Worm (Caenorhabditis elegans) whole organism, L4/young adult: ENCODE measurements around the gene pqn-54.

Source experiments
- dao-5 ChIP-seq: sonication (generic microtip); optimal IDR thresholded peaks from 2 replicates; lab custom pipeline; 2016; ENCODE audit warnings: missing genotype, missing genetic modification characterization, moderate library complexity, missing compliant biosample characterization
- him-1 ChIP-seq: sonication (generic microtip); optimal IDR thresholded peaks from 2 replicates; lab custom pipeline; 2016; ENCODE audit warnings: missing genotype, missing genetic modification reagents, missing genetic modification characterization, missing compliant biosample characterization

DNA sequence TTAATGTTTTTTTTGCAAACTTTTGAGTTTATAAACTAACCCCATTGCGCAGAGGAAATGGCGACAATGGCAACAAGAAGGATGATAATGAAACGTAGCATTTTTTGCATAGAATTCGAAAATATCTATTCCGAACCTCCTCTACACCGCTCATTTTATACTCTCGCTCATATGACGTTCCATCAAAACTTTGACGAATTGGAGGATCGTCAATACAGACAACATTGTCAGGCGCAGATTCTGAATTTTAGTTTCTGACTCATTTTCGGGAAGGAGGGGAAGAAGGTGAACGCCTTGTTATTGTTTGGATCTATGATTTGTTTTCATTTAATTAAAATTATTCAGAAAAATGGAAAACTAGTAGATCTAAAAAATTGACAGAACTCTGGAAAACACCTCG, 20.6 kb upstream of the pqn-54 start, which contains the start of gene cnc-1:
- TF ChIP-seq him-1 (no peak), dao-5 (tag; lab: Kevin White, UChicago) (no peak)
